Worm (Caenorhabditis elegans): ENCODE data around the gene srh-32.

DNA sequence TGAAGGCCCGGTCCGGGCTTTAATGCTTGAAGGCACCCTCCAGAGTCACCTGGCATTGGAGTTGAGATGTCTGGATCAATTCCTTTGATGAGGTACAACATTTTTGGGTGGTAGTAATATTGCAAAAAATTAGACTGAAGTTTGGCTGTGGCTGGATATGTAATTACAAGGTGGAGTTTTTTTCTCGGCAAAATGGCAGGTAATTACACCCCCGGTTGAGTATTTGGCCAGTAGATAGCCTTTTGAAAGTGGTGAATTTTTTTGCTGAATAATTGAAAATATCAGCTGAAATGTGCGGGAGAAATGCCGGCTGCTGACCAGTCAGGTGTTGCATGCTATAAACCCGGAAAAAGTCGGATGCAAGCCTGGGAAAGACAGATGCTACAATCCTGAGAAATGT is 1.9 kb upstream of the srh-32 start, which contains the start of gene Y26G10.4:
- no peak for TF ChIP-seq nhr-28 (tag; optimal IDR thresholded peaks at IDR 0.05)
- TF ChIP-seq ama-1 (optimal IDR thresholded peaks at IDR 0.05), result no peak
- no peak for TF ChIP-seq mxl-3 (GFP tag; optimal IDR thresholded peaks at IDR 0.05)
- no peak for TF ChIP-seq zfp-3 (GFP tag; conservative IDR thresholded peaks at IDR 0.05)
- no peak for TF ChIP-seq F26F4.8 (GFP tag; conservative IDR thresholded peaks at IDR 0.05)
- no peak for TF ChIP-seq nhr-111 (GFP tag; optimal IDR thresholded peaks at IDR 0.05)
- TF ChIP-seq zip-2 (tag; optimal IDR thresholded peaks at IDR 0.05), result no peak
- no peak for TF ChIP-seq dve-1 (tag; optimal IDR thresholded peaks at IDR 0.05; ENCODE audit: insufficient read depth)
- TF ChIP-seq fkh-10 (GFP tag; optimal IDR thresholded peaks at IDR 0.05), result no peak
- TF ChIP-seq lin-15B (tag; optimal IDR thresholded peaks at IDR 0.05), result no peak
